Worm (Caenorhabditis elegans): Measurements from ENCODE around the gene swt-4.

The swt-4 gene

DNA sequence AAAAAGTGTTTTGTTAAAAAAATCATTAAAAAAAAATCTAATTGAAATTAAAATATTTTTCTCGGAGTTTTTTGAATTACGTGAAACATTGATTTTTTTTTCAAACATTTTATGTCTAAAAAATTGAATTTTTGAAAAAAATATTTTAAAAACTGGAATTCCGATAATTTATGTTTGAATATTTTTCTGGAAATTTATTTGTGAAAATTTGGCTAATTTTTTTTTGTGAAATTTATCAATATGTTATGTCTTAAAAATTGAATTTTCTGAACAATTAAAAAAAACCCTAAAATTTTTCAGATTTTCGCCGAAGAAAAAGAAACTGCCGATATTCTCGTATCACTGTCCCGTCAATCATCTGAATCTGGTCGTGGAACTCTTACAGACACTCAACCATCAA, 16.6 kb downstream of the swt-4 start, which contains the start of gene Y39A1A.24:
Gene Y39A1A.24, plus strand, starts transcription at position 301 of the 400 bp plus-strand sequence.
- TF ChIP-seq daf-16 (GFP tag; optimal IDR thresholded peaks at IDR 0.05) (no peak), daf-16 (tag; optimal IDR thresholded peaks at IDR 0.05) (no peak), ceh-62 (tag; optimal IDR thresholded peaks at IDR 0.05) (no peak), tag-97 (GFP tag; IDR thresholded peaks at IDR 0.05) (no peak), unc-39 (tag; optimal IDR thresholded peaks at IDR 0.05) (no peak), dmd-8 (GFP tag; IDR thresholded peaks at IDR 0.05) (no peak), zip-11 (GFP tag; IDR thresholded peaks at IDR 0.05) (no peak), hif-1 (tag; optimal IDR thresholded peaks at IDR 0.05) (no peak), ceh-32 (tag; optimal IDR thresholded peaks at IDR 0.05; ENCODE audit: poor library complexity) (no peak), nhr-111 (GFP tag; optimal IDR thresholded peaks at IDR 0.05) (no peak), daf-12 (tag; optimal IDR thresholded peaks at IDR 0.05) (no peak), lsy-2 (tag; optimal IDR thresholded peaks at IDR 0.05) (no peak), hmg-1.1 (GFP tag; IDR thresholded peaks at IDR 0.05) (no peak), skn-1 (tag; optimal IDR thresholded peaks at IDR 0.05) (no peak), nhr-6 (tag; optimal IDR thresholded peaks at IDR 0.05) (no peak), lin-1 (GFP tag; IDR thresholded peaks at IDR 0.05) (no peak)

DNA sequence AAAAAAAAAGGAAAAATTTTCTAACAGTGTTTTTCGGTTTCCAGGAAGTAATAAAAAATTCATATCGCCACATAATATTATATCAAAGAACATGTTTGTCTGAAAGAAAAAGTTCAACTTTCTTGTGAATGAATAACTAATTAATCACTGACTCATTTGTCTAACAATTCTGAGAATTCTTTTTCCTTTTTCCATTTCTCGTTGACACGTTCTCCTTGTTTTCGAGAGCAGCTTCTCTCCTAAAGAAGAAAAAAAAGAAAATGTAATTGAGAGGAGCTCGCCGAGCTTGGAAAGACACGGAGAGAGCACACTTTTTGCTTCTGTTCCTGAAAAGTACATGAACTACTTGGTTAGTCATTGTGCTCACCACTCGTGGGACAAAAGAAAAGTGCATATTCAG, 20.8 kb downstream of the swt-4 start:
- TF ChIP-seq Y105C5A.15 (GFP tag; IDR thresholded peaks at IDR 0.05) (no peak), D1046.2 (GFP tag; IDR thresholded peaks at IDR 0.05) (no peak), dmd-8 (GFP tag; IDR thresholded peaks at IDR 0.05) (no peak), nhr-6 (tag; optimal IDR thresholded peaks at IDR 0.05) (no peak), fkh-10 (GFP tag; optimal IDR thresholded peaks at IDR 0.05) (peak; percentile 4), arid-1 (GFP tag; conservative IDR thresholded peaks at IDR 0.05) (no peak), F10B5.3 (tag; optimal IDR thresholded peaks at IDR 0.05) (no peak), daf-16 (GFP tag; optimal IDR thresholded peaks at IDR 0.05) (no peak), daf-16 (tag; optimal IDR thresholded peaks at IDR 0.05) (peak; percentile 2), ceh-32 (tag; optimal IDR thresholded peaks at IDR 0.05; ENCODE audit: poor library complexity) (no peak), php-3 (GFP tag; IDR thresholded peaks at IDR 0.05) (no peak), nhr-111 (GFP tag; optimal IDR thresholded peaks at IDR 0.05) (no peak), R02D3.7 (tag; optimal IDR thresholded peaks at IDR 0.05) (no peak), mxl-3 (GFP tag; optimal IDR thresholded peaks at IDR 0.05) (no peak), set-16 (GFP tag; IDR thresholded peaks at IDR 0.05) (no peak), hif-1 (tag; optimal IDR thresholded peaks at IDR 0.05) (no peak), aly-2 (tag; optimal IDR thresholded peaks at IDR 0.05) (no peak), fos-1 (tag; optimal IDR thresholded peaks at IDR 0.05) (no peak), zip-2 (tag; optimal IDR thresholded peaks at IDR 0.05) (no peak), tra-1 (GFP tag; IDR thresholded peaks at IDR 0.05) (no peak), lin-13 (GFP tag; optimal IDR thresholded peaks at IDR 0.05) (no peak), ama-1 (optimal IDR thresholded peaks at IDR 0.05) (no peak), mes-2 (tag; optimal IDR thresholded peaks at IDR 0.05; ENCODE audit: poor library complexity, severe bottlenecking) (no peak), nhr-102 (tag; optimal IDR thresholded peaks at IDR 0.05) (no peak), lsy-2 (tag; optimal IDR thresholded peaks at IDR 0.05) (peak in 1 of 2 experiments; percentile 15), Y5F2A.4 (GFP tag; optimal IDR thresholded peaks at IDR 0.05) (no peak), nhr-10 (tag; optimal IDR thresholded peaks at IDR 0.05) (no peak), lin-29 (GFP tag; IDR thresholded peaks at IDR 0.05) (no peak), duxl-1 (tag; optimal IDR thresholded peaks at IDR 0.05; ENCODE audit: poor library complexity) (no peak), dmd-9 (GFP tag; IDR thresholded peaks at IDR 0.05) (no peak), mdl-1 (tag; optimal IDR thresholded peaks at IDR 0.05) (no peak), jun-1 (tag; optimal IDR thresholded peaks at IDR 0.05) (no peak), aha-1 (tag) (peak; percentile 92), ces-1 (GFP tag; optimal IDR thresholded peaks at IDR 0.05) (no peak), ceh-44 (GFP tag; IDR thresholded peaks at IDR 0.05) (no peak)

Data from whole organism, L4 larva.